Fruit fly (Drosophila melanogaster) whole organism, embryonic: ENCODE measurements around the gene CG4218.

Experiments used
- ATbp ChIP-seq: fragments of 200-800 bp; sonication (Bioruptor generic); optimal IDR thresholded peaks from 2 replicates; lab custom pipeline; 2017; ENCODE audit warnings: missing biosample characterization, mild to moderate bottlenecking, missing genetic modification characterization, missing genetic modification reagents
- BtbVII ChIP-seq: fragments of 200-800 bp; sonication (Bioruptor generic); optimal IDR thresholded peaks from 3 replicates; lab custom pipeline; 2017; ENCODE audit warnings: missing biosample characterization, mild to moderate bottlenecking, missing genetic modification characterization
- CG10209 ChIP-seq: fragments of 200-800 bp; sonication (Bioruptor generic); optimal IDR thresholded peaks from 3 replicates; lab custom pipeline; 2017; ENCODE audit warnings: missing biosample characterization, mild to moderate bottlenecking, missing genetic modification characterization, missing genetic modification reagents
- CG10654 ChIP-seq: fragments of 200-800 bp; sonication (Bioruptor generic); optimal IDR thresholded peaks from 2 replicates; lab custom pipeline; 2016; ENCODE audit warnings: missing biosample characterization, missing genetic modification characterization
- CG10979 ChIP-seq: fragments of 200-800 bp; sonication (Bioruptor generic); optimal IDR thresholded peaks from 2 replicates; lab custom pipeline; 2018; ENCODE audit warnings: missing biosample characterization, mild to moderate bottlenecking, missing genetic modification characterization, moderate library complexity
- CG11247 ChIP-seq: fragments of 200-800 bp; sonication (Bioruptor generic); IDR thresholded peaks from 2 replicates; pipeline ENCODE4 v1.3.6; 2022; ENCODE audit warnings: missing biosample characterization, missing genetic modification characterization
- CG11504 ChIP-seq: fragments of 200-800 bp; sonication (Bioruptor generic); optimal IDR thresholded peaks from 3 replicates; lab custom pipeline; 2019; ENCODE audit warnings: missing biosample characterization, mild to moderate bottlenecking, missing genetic modification characterization, moderate library complexity
- CG12155 ChIP-seq: fragments of 200-800 bp; sonication (Bioruptor generic); optimal IDR thresholded peaks from 3 replicates; lab custom pipeline; 2016; ENCODE audit warnings: missing biosample characterization, missing genetic modification characterization
- CG12299 ChIP-seq: fragments of 200-800 bp; sonication (Bioruptor generic); optimal IDR thresholded peaks from 2 replicates; lab custom pipeline; 2018; ENCODE audit warnings: missing biosample characterization, mild to moderate bottlenecking, missing genetic modification characterization
- CG13894 ChIP-seq: fragments of 200-800 bp; sonication (Bioruptor generic); optimal IDR thresholded peaks from 3 replicates; lab custom pipeline; 2018; ENCODE audit warnings: missing biosample characterization, mild to moderate bottlenecking, missing genetic modification characterization, moderate library complexity
- CG15269 ChIP-seq: fragments of 200-800 bp; sonication (Bioruptor generic); optimal IDR thresholded peaks from 2 replicates; lab custom pipeline; 2018; ENCODE audit warnings: missing biosample characterization, mild to moderate bottlenecking, missing genetic modification characterization, moderate library complexity
- CG1603 ChIP-seq: fragments of 200-800 bp; sonication (Bioruptor generic); optimal IDR thresholded peaks from 2 replicates; lab custom pipeline; 2019; ENCODE audit warnings: missing biosample characterization, mild to moderate bottlenecking, missing genetic modification characterization, moderate library complexity
- CG17186 ChIP-seq: fragments of 200-800 bp; sonication (Bioruptor generic); optimal IDR thresholded peaks from 3 replicates; lab custom pipeline; 2017; ENCODE audit warnings: missing biosample characterization, missing genetic modification reagents, missing genetic modification characterization
- CG17568 ChIP-seq: fragments of 200-800 bp; sonication (Bioruptor generic); optimal IDR thresholded peaks from 2 replicates; lab custom pipeline; 2018; ENCODE audit warnings: missing biosample characterization, mild to moderate bottlenecking, missing genetic modification characterization, moderate library complexity
- CG18262 ChIP-seq: fragments of 200-800 bp; optimal IDR thresholded peaks from 3 replicates; lab custom pipeline; 2019; ENCODE audit warnings: missing biosample characterization, mild to moderate bottlenecking, missing genetic modification characterization, moderate library complexity
- CG2120 ChIP-seq: fragments of 200-800 bp; sonication (Bioruptor generic); optimal IDR thresholded peaks from 3 replicates; lab custom pipeline; 2016; ENCODE audit warnings: missing biosample characterization, missing genetic modification characterization
- CG2889 ChIP-seq: fragments of 200-800 bp; sonication (Bioruptor generic); IDR thresholded peaks from 3 replicates; pipeline ENCODE4 v1.3.6; 2022; ENCODE audit warnings: missing biosample characterization, missing genetic modification characterization
- CG4360 ChIP-seq: fragments of 200-800 bp; sonication (Bioruptor generic); IDR thresholded peaks from 2 replicates; pipeline ENCODE4 v1.3.6; 2022; ENCODE audit warnings: missing biosample characterization, missing genetic modification characterization
- CG4617 ChIP-seq: fragments of 200-800 bp; sonication (Bioruptor generic); optimal IDR thresholded peaks from 3 replicates; lab custom pipeline; 2016; ENCODE audit warnings: missing biosample characterization, missing genetic modification characterization, borderline replicate concordance
- CG4707 ChIP-seq: fragments of 200-800 bp; sonication (Bioruptor generic); optimal IDR thresholded peaks from 2 replicates; lab custom pipeline; 2018; ENCODE audit warnings: missing biosample characterization, mild to moderate bottlenecking, missing genetic modification characterization, moderate library complexity
- CG5245 ChIP-seq: fragments of 200-800 bp; sonication (Bioruptor generic); optimal IDR thresholded peaks from 3 replicates; lab custom pipeline; 2016; ENCODE audit warnings: missing biosample characterization, missing genetic modification characterization
- CG6175 ChIP-seq: fragments of 200-800 bp; sonication (Bioruptor generic); IDR thresholded peaks from 3 replicates; pipeline ENCODE4 v1.3.6; 2022; ENCODE audit warnings: missing biosample characterization, missing genetic modification characterization
- CG7786 ChIP-seq: fragments of 200-800 bp; sonication (Bioruptor generic); optimal IDR thresholded peaks from 2 replicates; lab custom pipeline; 2016; ENCODE audit warnings: missing biosample characterization, missing genetic modification characterization
- CG9215 ChIP-seq: fragments of 200-800 bp; sonication (Bioruptor generic); IDR thresholded peaks from 2 replicates; pipeline ENCODE4 v1.3.6; 2022; ENCODE audit warnings: missing biosample characterization, missing genetic modification characterization
- CG9817 ChIP-seq: fragments of 200-800 bp; sonication (Bioruptor generic); optimal IDR thresholded peaks from 2 replicates; lab custom pipeline; 2018; ENCODE audit warnings: missing biosample characterization, mild to moderate bottlenecking, missing genetic modification characterization, moderate library complexity
- E2f1 ChIP-seq: fragments of 200-800 bp; sonication (Bioruptor generic); IDR thresholded peaks from 2 replicates; pipeline ENCODE4 v1.3.6; 2022; ENCODE audit warnings: missing biosample characterization, missing genetic modification characterization
- Hr78 ChIP-seq, 2 experiments: fragments of 200-800 bp in 1 of 2; fragments of >200 bp in 1 of 2; sonication (Bioruptor generic) in 1 of 2; optimal IDR thresholded peaks; 2 replicates each; lab custom pipeline; 2017 to 2019; ENCODE audit warnings: missing biosample characterization in 2 of 2, missing genetic modification characterization in 2 of 2, mild to moderate bottlenecking in 1 of 2, moderate library complexity in 1 of 2
- Lpt ChIP-seq: fragments of >200 bp; optimal IDR thresholded peaks from 2 replicates; lab custom pipeline; 2018; ENCODE audit warnings: missing biosample characterization, missing genetic modification characterization
- NC2α ChIP-seq: fragments of 200-800 bp; sonication (Bioruptor generic); optimal IDR thresholded peaks from 2 replicates; lab custom pipeline; 2016; ENCODE audit warnings: missing biosample characterization, missing genetic modification characterization
- Optix ChIP-seq: fragments of 200-800 bp; sonication (Bioruptor generic); IDR thresholded peaks from 3 replicates; pipeline ENCODE4 v1.3.6; 2022; ENCODE audit warnings: missing biosample characterization, missing genetic modification characterization
- Side ChIP-seq: fragments of 200-800 bp; sonication (Bioruptor generic); optimal IDR thresholded peaks from 2 replicates; lab custom pipeline; 2016; ENCODE audit warnings: missing biosample characterization, missing genetic modification characterization
- Spps ChIP-seq: fragments of 200-800 bp; sonication (Bioruptor generic); optimal IDR thresholded peaks from 2 replicates; lab custom pipeline; 2018; ENCODE audit warnings: missing biosample characterization, mild to moderate bottlenecking, missing genetic modification characterization
- TFAM ChIP-seq: fragments of 200-800 bp; sonication (Bioruptor generic); optimal IDR thresholded peaks from 2 replicates; lab custom pipeline; 2017; ENCODE audit warnings: missing biosample characterization, missing genetic modification characterization, inconsistent platforms
- aop ChIP-seq: fragments of 200-800 bp; sonication (Bioruptor generic); IDR thresholded peaks from 2 replicates; pipeline ENCODE4 v1.3.6; 2022; ENCODE audit warnings: missing biosample characterization, missing genetic modification characterization
- bsh ChIP-seq, 2 experiments: fragments of 200-800 bp; sonication (Bioruptor generic); optimal IDR thresholded peaks; 2 replicates each; lab custom pipeline; 2017 to 2018; ENCODE audit warnings: mild to moderate bottlenecking in 2 of 2, missing biosample characterization in 2 of 2, missing genetic modification characterization in 2 of 2, moderate library complexity in 1 of 2
- chinmo ChIP-seq: fragments of 200-800 bp; sonication (Bioruptor generic); IDR thresholded peaks from 4 replicates; pipeline ENCODE4 v1.3.6; 2022; ENCODE audit warnings: missing biosample characterization, missing genetic modification characterization; ENCODE audit not compliant: partially characterized antibody
- dmrt11E ChIP-seq: fragments of 200-800 bp; sonication (Bioruptor generic); optimal IDR thresholded peaks from 3 replicates; lab custom pipeline; 2018; ENCODE audit warnings: missing biosample characterization, mild to moderate bottlenecking, missing genetic modification characterization, moderate library complexity
- emc ChIP-seq: fragments of 200-800 bp; sonication (Bioruptor generic); optimal IDR thresholded peaks from 2 replicates; lab custom pipeline; 2016; ENCODE audit warnings: missing biosample characterization, missing genetic modification characterization
- en ChIP-seq: fragments of 200-800 bp; sonication (Bioruptor generic); optimal IDR thresholded peaks from 2 replicates; lab custom pipeline; 2016; ENCODE audit warnings: missing biosample characterization, missing genetic modification characterization
- exex ChIP-seq: fragments of 200-800 bp; sonication (Bioruptor generic); optimal IDR thresholded peaks from 4 replicates; lab custom pipeline; 2018; ENCODE audit warnings: missing biosample characterization, mild to moderate bottlenecking, missing genetic modification characterization, moderate library complexity
- gem ChIP-seq: fragments of 200-800 bp; sonication (Bioruptor generic); optimal IDR thresholded peaks from 2 replicates; lab custom pipeline; 2019; ENCODE audit warnings: missing biosample characterization, mild to moderate bottlenecking, missing genetic modification characterization, moderate library complexity
- hth ChIP-seq: fragments of >200 bp; optimal IDR thresholded peaks from 2 replicates; lab custom pipeline; 2017; ENCODE audit warnings: inconsistent platforms
- klu ChIP-seq: fragments of 200-800 bp; sonication (Bioruptor generic); IDR thresholded peaks from 2 replicates; pipeline ENCODE4 v1.3.6; 2022; ENCODE audit warnings: missing biosample characterization, missing genetic modification characterization
- knrl ChIP-seq: fragments of 200-800 bp; sonication (Bioruptor generic); IDR thresholded peaks from 3 replicates; pipeline ENCODE4 v1.3.6; 2022; ENCODE audit warnings: missing biosample characterization, missing genetic modification characterization; ENCODE audit not compliant: partially characterized antibody
- lola ChIP-seq, 3 experiments: fragments of >200 bp in 2 of 3; fragments of 200-800 bp in 1 of 3; sonication (Bioruptor generic) in 1 of 3; optimal IDR thresholded peaks; 2 replicates each; lab custom pipeline; 2017 to 2019; ENCODE audit warnings: missing biosample characterization in 3 of 3, missing genetic modification characterization in 3 of 3, mild to moderate bottlenecking in 1 of 3, moderate library complexity in 1 of 3
- mirr ChIP-seq: fragments of 200-800 bp; sonication (Bioruptor generic); optimal IDR thresholded peaks from 3 replicates; lab custom pipeline; 2018; ENCODE audit warnings: missing biosample characterization, mild to moderate bottlenecking, missing genetic modification characterization
- onecut ChIP-seq: fragments of 200-800 bp; sonication (Bioruptor generic); IDR thresholded peaks from 2 replicates; pipeline ENCODE4 v1.3.6; 2022; ENCODE audit warnings: missing biosample characterization, missing genetic modification characterization
- stwl ChIP-seq: fragments of 200-800 bp; sonication (Bioruptor generic); optimal IDR thresholded peaks from 3 replicates; lab custom pipeline; 2018; ENCODE audit warnings: missing biosample characterization, mild to moderate bottlenecking, missing genetic modification characterization, moderate library complexity
- tup ChIP-seq: fragments of 200-800 bp; sonication (Bioruptor generic); optimal IDR thresholded peaks from 2 replicates; lab custom pipeline; 2016; ENCODE audit warnings: missing biosample characterization, mild to moderate bottlenecking, missing genetic modification characterization, moderate library complexity
- usp ChIP-seq: fragments of >200 bp; optimal IDR thresholded peaks from 2 replicates; lab custom pipeline; 2017; ENCODE audit warnings: missing biosample characterization, missing genetic modification characterization

CG4218 gene

dm6 chr2L:14556811-14557210 is 7.9 kb upstream of the CG4218 start (continued):
- TF ChIP-seq aop (0 out of 2 replicates have a peak, but pooled peaks have one; percentile 53), hth (lab: Kevin White, UChicago) (no peak), tup (GFP tag; lab: Kevin White, UChicago) (peak; percentile 95), CG2889 (GFP tag; lab: Robert Waterston, UW) (no peak), CG5245 (GFP tag; lab: Kevin White, UChicago) (peak; percentile 72), NC2α (GFP tag; lab: Kevin White, UChicago) (peak; percentile 92), klu (GFP tag; lab: Robert Waterston, UW) (no peak; the same call in 1 of the 2 replicates), bsh (GFP tag; optimal IDR thresholded peaks at IDR 0.05; lab: Kevin White, UChicago) (peak in 1 of 2 experiments; percentile 94), Lpt (GFP tag; lab: Kevin White, UChicago) (no peak), ATbp (peak; percentile 96), CG9215 (GFP tag; lab: Robert Waterston, UW) (no peak), onecut (GFP tag; lab: Robert Waterston, UW) (peak; percentile 88), knrl (GFP tag; lab: Robert Waterston, UW) (no peak), Side (GFP tag; lab: Kevin White, UChicago) (peak; percentile 90), E2f1 (peak; percentile 46; the same call in 1 of the 2 replicates), TFAM (GFP tag; lab: Kevin White, UChicago) (no peak), stwl (tag; lab: Kevin White, UChicago) (peak; percentile 40), lola (GFP tag; optimal IDR thresholded peaks at IDR 0.05; lab: Kevin White, UChicago) (peak in 1 of 3 experiments; percentile 83), CG10654 (GFP tag; lab: Kevin White, UChicago) (peak; percentile 80), CG4707 (GFP tag; lab: Kevin White, UChicago) (peak; percentile 92), CG13894 (tag; lab: Kevin White, UChicago) (no peak), CG9817 (tag; lab: Kevin White, UChicago) (peak; percentile 15), CG2120 (peak; percentile 17), Hr78 (GFP tag; optimal IDR thresholded peaks at IDR 0.05; lab: Kevin White, UChicago) (peak in 1 of 2 experiments; percentile 36), en (peak; percentile 87), exex (tag; lab: Kevin White, UChicago) (peak; percentile 57), CG15269 (tag; lab: Kevin White, UChicago) (peak; percentile 54), CG17186 (GFP tag; lab: Kevin White, UChicago) (peak; percentile 55), Spps (tag; lab: Kevin White, UChicago) (peak; percentile 83), CG12299 (tag; lab: Kevin White, UChicago) (peak; percentile 80), chinmo (GFP tag; lab: Robert Waterston, UW) (no peak), CG11504 (tag; lab: Kevin White, UChicago) (peak; percentile 60), CG10209 (GFP tag; lab: Kevin White, UChicago) (peak; percentile 93), CG11247 (GFP tag; lab: Robert Waterston, UW) (peak; percentile 68), CG4360 (GFP tag; lab: Robert Waterston, UW) (peak; percentile 48; the same call in 1 of the 2 replicates), emc (no peak), CG10979 (tag; lab: Kevin White, UChicago) (peak; percentile 68), gem (tag; lab: Kevin White, UChicago) (peak; percentile 83), usp (GFP tag; lab: Kevin White, UChicago) (no peak), CG1603 (tag; lab: Kevin White, UChicago) (peak; percentile 90), CG6175 (GFP tag; lab: Robert Waterston, UW) (no peak), BtbVII (GFP tag; lab: Kevin White, UChicago) (peak; percentile 75), mirr (GFP tag; lab: Kevin White, UChicago) (peak; percentile 36), CG18262 (tag; lab: Kevin White, UChicago) (peak; percentile 78), Optix (GFP tag; lab: Robert Waterston, UW) (peak; percentile 45; the same call in 1 of the 3 replicates), CG17568 (GFP tag; lab: Kevin White, UChicago) (peak; percentile 89), CG12155 (peak; percentile 13), CG4617 (peak; percentile 36), CG7786 (GFP tag; lab: Kevin White, UChicago) (peak; percentile 56), dmrt11E (peak; percentile 90)
